Worm (Caenorhabditis elegans): ENCODE results near the gene nhr-167.

nhr-167 gene

DNA sequence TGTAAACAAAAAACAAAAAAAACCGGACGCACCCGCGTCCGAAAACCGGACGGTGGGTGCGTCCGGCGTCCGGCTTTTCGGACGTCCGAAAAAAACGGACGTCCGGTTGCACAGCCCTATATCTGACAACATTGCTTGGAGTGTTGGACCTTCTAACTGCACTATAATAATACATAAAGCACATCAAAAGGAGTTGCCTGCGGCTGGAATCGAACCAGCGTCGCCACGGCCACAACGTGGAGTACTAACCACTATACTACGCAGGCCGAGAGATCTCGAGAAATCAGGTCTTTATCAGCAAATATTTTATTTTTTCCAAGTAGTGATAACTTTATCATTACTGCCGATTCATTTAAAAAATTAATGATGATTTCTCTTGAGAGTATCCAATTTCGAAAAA, 11.4 kb upstream of the nhr-167 start (continued):
- peak; percentile 11 for TF ChIP-seq dve-1 (tag; optimal IDR thresholded peaks at IDR 0.05; ENCODE audit: insufficient read depth)
- TF ChIP-seq set-16 (GFP tag; IDR thresholded peaks at IDR 0.05) = no peak; the same call in 1 of the 2 replicates
- TF ChIP-seq nhr-48 (tag; optimal IDR thresholded peaks at IDR 0.05) = no peak
- TF ChIP-seq pha-4 (GFP tag; IDR thresholded peaks at IDR 0.05) = peak; percentile 60
- TF ChIP-seq pha-4 (tag; optimal IDR thresholded peaks at IDR 0.05) = no peak
- 0 out of 2 replicates have a peak, but pooled peaks have one; percentile 34 for TF ChIP-seq lin-29 (GFP tag; IDR thresholded peaks at IDR 0.05)
- no peak for TF ChIP-seq F10B5.3 (tag; optimal IDR thresholded peaks at IDR 0.05)
- no peak for TF ChIP-seq fkh-10 (GFP tag; optimal IDR thresholded peaks at IDR 0.05)
- TF ChIP-seq D1046.2 (GFP tag; IDR thresholded peaks at IDR 0.05) = 0 out of 2 replicates have a peak, but pooled peaks have one; percentile 64

DNA sequence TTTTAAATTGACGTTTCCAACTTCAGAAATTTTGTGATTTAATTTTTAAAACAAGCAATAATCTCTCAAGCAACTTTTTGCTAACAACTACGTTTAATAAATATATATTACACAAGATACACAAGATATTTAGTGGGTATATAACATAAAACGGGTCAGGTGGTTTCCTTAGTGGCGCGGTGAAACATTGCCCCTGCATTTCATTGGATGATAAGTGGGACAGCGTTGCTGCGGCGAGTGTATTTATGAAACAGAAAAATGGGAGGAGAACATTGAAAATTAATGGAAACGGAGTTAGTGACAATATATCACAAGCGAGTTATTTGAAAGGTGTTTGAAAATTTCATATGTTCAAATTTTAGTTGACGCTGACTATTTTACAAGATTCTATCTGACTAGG, 10.9 kb upstream of the nhr-167 start:
- TF ChIP-seq daf-16 (GFP tag; optimal IDR thresholded peaks at IDR 0.05) (no peak), daf-16 (tag; optimal IDR thresholded peaks at IDR 0.05) (peak; percentile 16), ceh-82 (tag; optimal IDR thresholded peaks at IDR 0.05) (no peak), php-3 (GFP tag; IDR thresholded peaks at IDR 0.05) (no peak), hlh-30 (tag; optimal IDR thresholded peaks at IDR 0.05; ENCODE audit: insufficient read depth) (peak; percentile 66), nhr-11 (tag; optimal IDR thresholded peaks at IDR 0.05) (no peak), arid-1 (GFP tag; conservative IDR thresholded peaks at IDR 0.05) (no peak), nhr-111 (GFP tag; optimal IDR thresholded peaks at IDR 0.05) (no peak), dmd-6 (GFP tag; IDR thresholded peaks at IDR 0.05) (no peak), zfp-2 (tag; optimal IDR thresholded peaks at IDR 0.05) (no peak), dve-1 (tag; optimal IDR thresholded peaks at IDR 0.05; ENCODE audit: insufficient read depth) (peak; percentile 15), zfp-3 (GFP tag; conservative IDR thresholded peaks at IDR 0.05) (no peak), ceh-32 (tag; optimal IDR thresholded peaks at IDR 0.05; ENCODE audit: poor library complexity) (no peak), nhr-28 (tag; optimal IDR thresholded peaks at IDR 0.05) (peak; percentile 51), pqm-1 (tag; optimal IDR thresholded peaks at IDR 0.05) (no peak), vab-7 (GFP tag; IDR thresholded peaks at IDR 0.05) (no peak), mxl-3 (GFP tag; optimal IDR thresholded peaks at IDR 0.05) (peak; percentile 49)

DNA sequence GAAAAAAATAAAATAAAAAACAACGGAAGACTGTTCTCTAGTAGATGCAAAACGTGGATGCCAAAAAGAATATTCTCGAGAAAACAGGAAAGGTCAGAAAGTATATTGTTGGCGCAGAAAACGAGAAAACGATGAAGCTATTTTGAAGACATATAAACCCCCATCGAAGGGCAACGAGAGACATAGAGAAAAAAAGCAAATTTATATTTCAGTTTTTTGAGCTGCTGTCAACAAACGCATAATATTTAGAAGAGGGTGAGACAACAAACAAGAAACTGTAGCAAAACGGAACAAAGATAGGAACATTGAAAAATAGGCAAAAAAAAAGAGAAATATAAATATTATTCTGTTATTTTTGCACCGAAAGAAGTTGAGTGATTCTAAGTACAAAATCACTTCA, 10.4 kb upstream of the nhr-167 start:
- TF ChIP-seq ceh-28 (tag; optimal IDR thresholded peaks at IDR 0.05) (no peak), daf-16 (GFP tag; optimal IDR thresholded peaks at IDR 0.05) (no peak), daf-16 (tag; optimal IDR thresholded peaks at IDR 0.05) (peak; percentile 92), F49E8.2 (tag; optimal IDR thresholded peaks at IDR 0.05; ENCODE audit: borderline replicate concordance) (no peak), dve-1 (tag; optimal IDR thresholded peaks at IDR 0.05; ENCODE audit: insufficient read depth) (peak; percentile 72)

DNA sequence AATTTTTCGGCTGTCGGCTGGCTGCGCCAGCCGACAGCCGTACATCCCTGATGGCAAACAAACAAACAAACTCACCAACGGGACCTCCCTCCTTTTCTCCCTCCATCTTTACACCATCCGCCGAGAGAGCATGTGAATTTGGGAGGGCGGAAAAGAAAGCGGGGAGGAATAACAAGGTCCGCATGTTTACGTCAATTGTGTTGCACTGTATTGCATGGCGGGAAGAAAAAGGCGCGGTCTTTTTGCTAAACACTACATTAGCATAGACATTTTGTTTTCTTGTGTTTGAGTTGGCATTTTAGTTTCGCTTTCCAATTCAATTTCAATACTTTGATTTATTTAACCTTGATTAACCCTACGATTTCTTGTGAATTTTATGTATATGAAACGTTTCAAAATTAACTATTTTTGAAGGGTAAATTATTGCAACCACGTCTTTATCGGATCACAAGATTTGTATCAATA, 6.0 kb upstream of the nhr-167 start, which contains the start of gene C49F5.6:
Gene C49F5.6, plus strand, starts transcription at position 415 of the 465 bp plus-strand sequence.
- TF ChIP-seq zip-11 (GFP tag; IDR thresholded peaks at IDR 0.05) = no peak
- TF ChIP-seq ceh-28 (tag; optimal IDR thresholded peaks at IDR 0.05) = no peak
- no peak for TF ChIP-seq hlh-11 (tag; optimal IDR thresholded peaks at IDR 0.05)
- TF ChIP-seq daf-16 (GFP tag; optimal IDR thresholded peaks at IDR 0.05) = peak in 1 of 2 experiments; percentile 28
- TF ChIP-seq daf-16 (tag; optimal IDR thresholded peaks at IDR 0.05) = no peak

DNA sequence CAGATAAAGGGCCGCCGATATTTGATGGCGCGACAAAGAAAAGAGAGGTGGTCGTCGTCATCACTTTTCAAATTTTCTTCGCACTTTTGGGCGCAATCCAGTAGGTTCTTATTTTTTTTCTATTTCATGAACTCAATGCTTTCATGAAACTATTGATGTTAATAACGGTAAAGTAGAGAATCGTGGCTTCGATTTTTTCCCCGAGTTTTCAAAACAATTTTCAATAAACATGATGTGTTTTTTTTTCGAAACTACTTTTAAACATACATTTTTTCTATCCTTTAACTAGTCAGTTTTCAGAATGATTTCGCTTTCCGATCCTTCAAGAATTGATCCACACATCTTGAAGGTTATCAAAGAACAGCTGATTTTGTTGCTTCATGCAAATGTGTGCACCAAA, 4.0 kb upstream of the nhr-167 start, which contains the start of gene C49F5.5:
Gene C49F5.5, plus strand, starts transcription at position 301 of the 400 bp plus-strand sequence.
- no peak for TF ChIP-seq egl-27 (tag; optimal IDR thresholded peaks at IDR 0.05)
- TF ChIP-seq aha-1 (tag) = peak; percentile 35
- TF ChIP-seq sdz-12 (GFP tag; optimal IDR thresholded peaks at IDR 0.05) = no peak
